Fruit fly (Drosophila melanogaster) whole organism, embryonic: ENCODE results near the gene CG11436.

ENCODE experiments used
- CG1024 ChIP-seq: fragments of 200-800 bp; sonication (Bioruptor generic); IDR thresholded peaks from 2 replicates; pipeline ENCODE4 v1.3.6; 2022; ENCODE audit warnings: missing biosample characterization, missing genetic modification characterization
- CG12236 ChIP-seq: fragments of 200-800 bp; sonication (Bioruptor generic); optimal IDR thresholded peaks from 2 replicates; lab custom pipeline; 2016; ENCODE audit warnings: missing biosample characterization, missing genetic modification characterization
- CG13287 ChIP-seq: fragments of 200-800 bp; sonication (Bioruptor generic); IDR thresholded peaks from 2 replicates; pipeline ENCODE4 v1.3.6; 2022; ENCODE audit warnings: missing biosample characterization, missing genetic modification characterization; ENCODE audit not compliant: partially characterized antibody
- CG15269 ChIP-seq: fragments of 200-800 bp; sonication (Bioruptor generic); optimal IDR thresholded peaks from 2 replicates; lab custom pipeline; 2018; ENCODE audit warnings: missing biosample characterization, mild to moderate bottlenecking, missing genetic modification characterization, moderate library complexity
- CG1603 ChIP-seq: fragments of 200-800 bp; sonication (Bioruptor generic); optimal IDR thresholded peaks from 2 replicates; lab custom pipeline; 2019; ENCODE audit warnings: missing biosample characterization, mild to moderate bottlenecking, missing genetic modification characterization, moderate library complexity
- CG30431 ChIP-seq: fragments of 200-800 bp; sonication (Bioruptor generic); optimal IDR thresholded peaks from 2 replicates; lab custom pipeline; 2017; ENCODE audit warnings: missing biosample characterization, missing genetic modification characterization
- CG31224 ChIP-seq: fragments of 200-800 bp; sonication (Bioruptor generic); IDR thresholded peaks from 2 replicates; pipeline ENCODE4 v1.3.6; 2022; ENCODE audit warnings: missing biosample characterization, missing genetic modification characterization
- CG34224 ChIP-seq: fragments of 200-800 bp; sonication (Bioruptor generic); IDR thresholded peaks from 3 replicates; pipeline ENCODE4 v1.3.6; 2022; ENCODE audit warnings: missing biosample characterization, missing genetic modification characterization; ENCODE audit not compliant: partially characterized antibody
- CG5245 ChIP-seq: fragments of 200-800 bp; sonication (Bioruptor generic); optimal IDR thresholded peaks from 3 replicates; lab custom pipeline; 2016; ENCODE audit warnings: missing biosample characterization, missing genetic modification characterization
- CG6654 ChIP-seq: fragments of 200-800 bp; sonication (Bioruptor generic); optimal IDR thresholded peaks from 2 replicates; lab custom pipeline; 2017; ENCODE audit warnings: missing biosample characterization, mild to moderate bottlenecking, missing genetic modification characterization
- CG7928 ChIP-seq: fragments of 200-800 bp; sonication (Bioruptor generic); optimal IDR thresholded peaks from 2 replicates; lab custom pipeline; 2017; ENCODE audit warnings: missing biosample characterization, mild to moderate bottlenecking, missing genetic modification characterization
- CG7987 ChIP-seq: fragments of 200-800 bp; sonication (Bioruptor generic); optimal IDR thresholded peaks from 2 replicates; lab custom pipeline; 2018; ENCODE audit warnings: missing biosample characterization, mild to moderate bottlenecking, missing genetic modification characterization, moderate library complexity
- CG8089 ChIP-seq: fragments of 200-800 bp; sonication (Bioruptor generic); optimal IDR thresholded peaks from 3 replicates; lab custom pipeline; 2016; ENCODE audit warnings: missing biosample characterization, missing genetic modification characterization
- CG8359 ChIP-seq: fragments of 200-800 bp; sonication (Bioruptor generic); optimal IDR thresholded peaks from 2 replicates; lab custom pipeline; 2017; ENCODE audit warnings: missing biosample characterization, mild to moderate bottlenecking, missing genetic modification characterization, borderline replicate concordance
- CG8478 ChIP-seq: fragments of >200 bp; optimal IDR thresholded peaks from 2 replicates; lab custom pipeline; 2018
- CG9609 ChIP-seq: fragments of 200-800 bp; sonication (Bioruptor generic); optimal IDR thresholded peaks from 3 replicates; lab custom pipeline; 2016; ENCODE audit warnings: missing biosample characterization, missing genetic modification characterization
- CHES-1-like ChIP-seq: fragments of 200-800 bp; sonication (Bioruptor generic); optimal IDR thresholded peaks from 2 replicates; lab custom pipeline; 2016; ENCODE audit warnings: missing biosample characterization, missing genetic modification characterization
- Doc3 ChIP-seq: fragments of 200-800 bp; sonication (Bioruptor generic); IDR thresholded peaks from 3 replicates; pipeline ENCODE4 v1.3.6; 2022; ENCODE audit warnings: missing biosample characterization, missing genetic modification characterization; ENCODE audit not compliant: partially characterized antibody
- Ets65A ChIP-seq: fragments of 200-800 bp; sonication (Bioruptor generic); peaks from one replicate; lab custom pipeline; 2016; ENCODE audit warnings: missing biosample characterization, missing genetic modification characterization
- GATAe ChIP-seq: fragments of 200-800 bp; sonication (Bioruptor generic); conservative IDR thresholded peaks from 2 replicates; pipeline ENCODE4 v1.3.6; 2022; ENCODE audit warnings: missing biosample characterization, missing genetic modification characterization
- HLH4C ChIP-seq: fragments of 200-800 bp; sonication (Bioruptor generic); IDR thresholded peaks from 3 replicates; pipeline ENCODE4 v1.3.6; 2022; ENCODE audit warnings: missing biosample characterization, missing genetic modification characterization; ENCODE audit not compliant: partially characterized antibody
- HLHmδ ChIP-seq: fragments of 200-800 bp; sonication (Bioruptor generic); optimal IDR thresholded peaks from 2 replicates; lab custom pipeline; 2018; ENCODE audit warnings: missing biosample characterization, mild to moderate bottlenecking, missing genetic modification characterization, moderate library complexity
- Hr39 ChIP-seq: fragments of >200 bp; optimal IDR thresholded peaks from 2 replicates; lab custom pipeline; 2017
- Mad ChIP-seq: fragments of 200-800 bp; sonication (Bioruptor generic); optimal IDR thresholded peaks from 2 replicates; lab custom pipeline; 2016; ENCODE audit warnings: missing biosample characterization, missing genetic modification characterization
- Med ChIP-seq: fragments of 200-800 bp; sonication (Bioruptor generic); peaks from one replicate; lab custom pipeline; 2016; ENCODE audit warnings: missing biosample characterization, missing genetic modification characterization, mild to moderate bottlenecking, inconsistent platforms, moderate library complexity
- Nf-YA ChIP-seq: fragments of 200-800 bp; sonication (Bioruptor generic); IDR thresholded peaks from 2 replicates; pipeline ENCODE4 v1.3.6; 2022; ENCODE audit warnings: missing biosample characterization, missing genetic modification characterization
- Sry-δ ChIP-seq: fragments of 200-800 bp; sonication (Bioruptor generic); optimal IDR thresholded peaks from 2 replicates; lab custom pipeline; 2016; ENCODE audit warnings: missing biosample characterization, missing genetic modification characterization
- ara ChIP-seq: fragments of 200-800 bp; sonication (Bioruptor generic); IDR thresholded peaks from 2 replicates; pipeline ENCODE4 v1.3.6; 2022; ENCODE audit warnings: missing biosample characterization, missing genetic modification characterization
- ato ChIP-seq: fragments of 200-800 bp; sonication (Bioruptor generic); IDR thresholded peaks from 2 replicates; pipeline ENCODE4 v1.3.6; 2022; ENCODE audit warnings: missing biosample characterization, missing genetic modification characterization; ENCODE audit not compliant: partially characterized antibody
- bsh ChIP-seq, 2 experiments: fragments of 200-800 bp; sonication (Bioruptor generic); optimal IDR thresholded peaks; 2 replicates each; lab custom pipeline; 2017 to 2018; ENCODE audit warnings: mild to moderate bottlenecking in 2 of 2, missing biosample characterization in 2 of 2, missing genetic modification characterization in 2 of 2, moderate library complexity in 1 of 2
- chif ChIP-seq, 2 experiments: fragments of 200-800 bp; sonication (Bioruptor generic); optimal IDR thresholded peaks; 3 replicates each; lab custom pipeline; 2016; ENCODE audit warnings: missing biosample characterization in 2 of 2, missing genetic modification characterization in 2 of 2
- chm ChIP-seq: fragments of 200-800 bp; sonication (Bioruptor generic); IDR thresholded peaks from 2 replicates; pipeline ENCODE4 v1.3.6; 2022; ENCODE audit warnings: missing biosample characterization, missing genetic modification characterization
- croc ChIP-seq: fragments of 200-800 bp; sonication (Bioruptor generic); conservative IDR thresholded peaks from 3 replicates; pipeline ENCODE4 v1.3.6; 2022; ENCODE audit warnings: missing biosample characterization, missing genetic modification characterization
- emc ChIP-seq: fragments of 200-800 bp; sonication (Bioruptor generic); optimal IDR thresholded peaks from 2 replicates; lab custom pipeline; 2016; ENCODE audit warnings: missing biosample characterization, missing genetic modification characterization
- fru ChIP-seq: fragments of >200 bp; optimal IDR thresholded peaks from 2 replicates; lab custom pipeline; 2017
- hbn ChIP-seq: fragments of 200-800 bp; sonication (Bioruptor generic); IDR thresholded peaks from 2 replicates; pipeline ENCODE4 v1.3.6; 2022; ENCODE audit warnings: missing biosample characterization, missing genetic modification characterization; ENCODE audit not compliant: partially characterized antibody
- hth ChIP-seq: fragments of >200 bp; optimal IDR thresholded peaks from 2 replicates; lab custom pipeline; 2017; ENCODE audit warnings: inconsistent platforms
- inv ChIP-seq: fragments of 200-800 bp; sonication (Bioruptor generic); IDR thresholded peaks from 2 replicates; pipeline ENCODE4 v1.3.6; 2022; ENCODE audit warnings: missing biosample characterization, missing genetic modification characterization; ENCODE audit not compliant: partially characterized antibody
- jing ChIP-seq: fragments of 200-800 bp; sonication (Bioruptor generic); optimal IDR thresholded peaks from 2 replicates; lab custom pipeline; 2018; ENCODE audit warnings: missing biosample characterization, mild to moderate bottlenecking, missing genetic modification characterization
- klu ChIP-seq: fragments of 200-800 bp; sonication (Bioruptor generic); IDR thresholded peaks from 2 replicates; pipeline ENCODE4 v1.3.6; 2022; ENCODE audit warnings: missing biosample characterization, missing genetic modification characterization
- lmd ChIP-seq: fragments of 200-800 bp; sonication (Bioruptor generic); IDR thresholded peaks from 2 replicates; pipeline ENCODE4 v1.3.6; 2022; ENCODE audit warnings: missing biosample characterization, missing genetic modification characterization
- oc ChIP-seq: fragments of 200-800 bp; sonication (Bioruptor generic); optimal IDR thresholded peaks from 2 replicates; lab custom pipeline; 2018; ENCODE audit warnings: missing biosample characterization, mild to moderate bottlenecking, missing genetic modification characterization, moderate library complexity
- odd ChIP-seq: fragments of 200-800 bp; sonication (Bioruptor generic); optimal IDR thresholded peaks from 2 replicates; lab custom pipeline; 2017; ENCODE audit warnings: missing biosample characterization, mild to moderate bottlenecking, missing genetic modification characterization
- pnt ChIP-seq: fragments of 200-800 bp; sonication (Bioruptor generic); optimal IDR thresholded peaks from 3 replicates; lab custom pipeline; 2016; ENCODE audit warnings: missing biosample characterization, missing genetic modification characterization
- row ChIP-seq: fragments of 200-800 bp; sonication (Bioruptor generic); IDR thresholded peaks from 3 replicates; pipeline ENCODE4 v1.3.6; 2022; ENCODE audit warnings: missing biosample characterization, missing genetic modification characterization
- shn ChIP-seq: fragments of 200-800 bp; sonication (Bioruptor generic); optimal IDR thresholded peaks from 3 replicates; lab custom pipeline; 2016; ENCODE audit warnings: missing biosample characterization, missing genetic modification characterization
- sna ChIP-seq: fragments of 200-800 bp; sonication (Bioruptor generic); IDR thresholded peaks from 2 replicates; pipeline ENCODE4 v1.3.6; 2022; ENCODE audit warnings: missing biosample characterization, missing genetic modification characterization; ENCODE audit not compliant: partially characterized antibody
- sob ChIP-seq: fragments of 200-800 bp; sonication (Bioruptor generic); IDR thresholded peaks from 2 replicates; pipeline ENCODE4 v1.3.6; 2022; ENCODE audit warnings: missing biosample characterization, missing genetic modification characterization
- stwl ChIP-seq: fragments of 200-800 bp; sonication (Bioruptor generic); optimal IDR thresholded peaks from 3 replicates; lab custom pipeline; 2018; ENCODE audit warnings: missing biosample characterization, mild to moderate bottlenecking, missing genetic modification characterization, moderate library complexity
- toy ChIP-seq: fragments of 200-800 bp; sonication (Bioruptor generic); IDR thresholded peaks from 2 replicates; pipeline ENCODE4 v1.3.6; 2022; ENCODE audit warnings: missing biosample characterization, missing genetic modification characterization
- trh ChIP-seq: fragments of 200-800 bp; sonication (Bioruptor generic); optimal IDR thresholded peaks from 2 replicates; lab custom pipeline; 2016; ENCODE audit warnings: missing biosample characterization, missing genetic modification characterization
- wdn ChIP-seq: fragments of 200-800 bp; sonication (Bioruptor generic); IDR thresholded peaks from 2 replicates; pipeline ENCODE4 v1.3.6; 2022; ENCODE audit warnings: missing biosample characterization, missing genetic modification characterization

The CG11436 gene

dm6 chrX:4534002-4534401 lies 17.7 kb downstream of the CG11436 start (continued):
- TF ChIP-seq CG34224 (GFP tag; lab: Robert Waterston, UW) (peak; percentile 11; the same call in 1 of the 3 replicates), CG5245 (GFP tag; lab: Kevin White, UChicago) (no peak), inv (GFP tag; lab: Robert Waterston, UW) (no peak; the same call in 1 of the 2 replicates), hbn (GFP tag; lab: Robert Waterston, UW) (no peak), HLH4C (peak; percentile 84), shn (no peak), chif (GFP tag; optimal IDR thresholded peaks at IDR 0.05; lab: Kevin White, UChicago) (no peak), sob (GFP tag; lab: Robert Waterston, UW) (no peak), CG7928 (no peak), CG8478 (lab: Kevin White, UChicago) (no peak), wdn (GFP tag; lab: Robert Waterston, UW) (no peak), ara (GFP tag; lab: Robert Waterston, UW) (no peak), croc (GFP tag; lab: Robert Waterston, UW) (no peak), CG30431 (no peak), CG9609 (no peak), Nf-YA (GFP tag; lab: Robert Waterston, UW) (no peak), HLHmδ (GFP tag; lab: Kevin White, UChicago) (no peak), Hr39 (lab: Kevin White, UChicago) (no peak), stwl (tag; lab: Kevin White, UChicago) (peak; percentile 18), ato (GFP tag; lab: Robert Waterston, UW) (0 out of 2 replicates have a peak, but pooled peaks have one; percentile 53), lmd (no peak), oc (tag; lab: Kevin White, UChicago) (no peak), row (no peak), CG7987 (GFP tag; lab: Kevin White, UChicago) (no peak), jing (GFP tag; lab: Kevin White, UChicago) (no peak), bsh (GFP tag; optimal IDR thresholded peaks at IDR 0.05; lab: Kevin White, UChicago) (no peak), odd (no peak), CG31224 (GFP tag; lab: Robert Waterston, UW) (no peak), fru (lab: Kevin White, UChicago) (no peak), GATAe (GFP tag; lab: Robert Waterston, UW) (no peak), CG12236 (no peak), emc (no peak), Doc3 (GFP tag; lab: Robert Waterston, UW) (0 out of 3 replicates have a peak, but pooled peaks have one; percentile 28), pnt (GFP tag; lab: Kevin White, UChicago) (no peak), CHES-1-like (GFP tag; lab: Kevin White, UChicago) (no peak), Sry-δ (GFP tag; lab: Kevin White, UChicago) (peak; percentile 20), sna (GFP tag; lab: Robert Waterston, UW) (peak; percentile 39; the same call in 1 of the 2 replicates), chm (no peak), klu (GFP tag; lab: Robert Waterston, UW) (no peak), Mad (GFP tag; lab: Kevin White, UChicago) (no peak), CG1024 (GFP tag; lab: Robert Waterston, UW) (no peak), trh (GFP tag; lab: Kevin White, UChicago) (no peak), Med (GFP tag; lab: Kevin White, UChicago) (no peak), CG8359 (GFP tag; lab: Kevin White, UChicago) (no peak), Ets65A (GFP tag; lab: Kevin White, UChicago) (no peak), CG8089 (GFP tag; lab: Kevin White, UChicago) (no peak), CG15269 (tag; lab: Kevin White, UChicago) (no peak), CG13287 (peak; percentile 48; the same call in 1 of the 2 replicates), toy (GFP tag; lab: Robert Waterston, UW) (no peak), hth (lab: Kevin White, UChicago) (no peak), CG1603 (no peak), CG6654 (GFP tag; lab: Kevin White, UChicago) (no peak)
